Worm (Caenorhabditis elegans) whole organism, L2 larva: ENCODE measurements around the gene R13H4.7.
A peak's percentile ranks its signal among the peaks of the same experiment; 100 is the strongest.

Experiments
- C34F6.9 ChIP-seq: fragments of 150-350 bp; optimal IDR thresholded peaks from 2 replicates; lab custom pipeline; 2014; ENCODE audit warnings: missing biosample characterization, missing genetic modification characterization
- F13H6.1 ChIP-seq: sonication (generic microtip); optimal IDR thresholded peaks from 2 replicates; lab custom pipeline; 2016; ENCODE audit warnings: missing genetic modification characterization, missing compliant biosample characterization
- R02D3.7 ChIP-seq: fragments of 150-350 bp; optimal IDR thresholded peaks from 2 replicates; lab custom pipeline; 2014; ENCODE audit warnings: missing biosample characterization, missing genetic modification characterization
- Y55F3AM.14 ChIP-seq: fragments of 200-800 bp; sonication (Bioruptor generic); optimal IDR thresholded peaks from 2 replicates; lab custom pipeline; 2018; ENCODE audit warnings: mild to moderate bottlenecking, missing genetic modification characterization, missing compliant biosample characterization
- ama-1 ChIP-seq: fragments of 150-350 bp; optimal IDR thresholded peaks from 2 replicates; lab custom pipeline; 2018; ENCODE audit warnings: inconsistent platforms
- blmp-1 ChIP-seq: sonication (generic microtip); optimal IDR thresholded peaks from 2 replicates; lab custom pipeline; 2017; ENCODE audit warnings: missing genetic modification characterization, mild to moderate bottlenecking, missing compliant biosample characterization, antibody characterized with exemption, moderate library complexity; ENCODE audit not compliant: insufficient read depth
- ceh-82 ChIP-seq: fragments of 150-350 bp; optimal IDR thresholded peaks from 2 replicates; lab custom pipeline; 2014; ENCODE audit warnings: missing biosample characterization, missing genetic modification characterization
- crh-2 ChIP-seq: sonication (generic microtip); optimal IDR thresholded peaks from 2 replicates; lab custom pipeline; 2017; ENCODE audit warnings: missing biosample characterization, missing genetic modification characterization
- dmd-4 ChIP-seq: sonication (generic microtip); optimal IDR thresholded peaks from 2 replicates; lab custom pipeline; 2017; ENCODE audit warnings: missing biosample characterization, missing genetic modification characterization
- elt-1 ChIP-seq: fragments of 150-350 bp; optimal IDR thresholded peaks from 2 replicates; lab custom pipeline; 2014; ENCODE audit warnings: missing biosample characterization, missing genetic modification characterization
- fos-1 ChIP-seq: fragments of 150-350 bp; optimal IDR thresholded peaks from 2 replicates; lab custom pipeline; 2014; ENCODE audit warnings: missing biosample characterization, missing genetic modification characterization
- lin-39 ChIP-seq: fragments of 150-350 bp; optimal IDR thresholded peaks from 2 replicates; lab custom pipeline; 2014; ENCODE audit warnings: missing biosample characterization, missing genetic modification reagents, missing genetic modification characterization
- lsy-2 ChIP-seq, 2 experiments: fragments of 150-350 bp in 1 of 2; sonication (generic microtip) in 1 of 2; optimal IDR thresholded peaks; 2 replicates each; lab custom pipeline; 2014 to 2017; ENCODE audit warnings: missing biosample characterization in 2 of 2, missing genetic modification characterization in 2 of 2
- mbf-1 ChIP-seq: sonication (generic microtip); optimal IDR thresholded peaks from 2 replicates; lab custom pipeline; 2017; ENCODE audit warnings: missing biosample characterization, missing genetic modification characterization
- nhr-11 ChIP-seq: fragments of 150-350 bp; optimal IDR thresholded peaks from 2 replicates; lab custom pipeline; 2014; ENCODE audit warnings: missing biosample characterization, missing genetic modification characterization
- nhr-12 ChIP-seq: fragments of 150-350 bp; optimal IDR thresholded peaks from 2 replicates; lab custom pipeline; 2014; ENCODE audit warnings: missing biosample characterization, missing genetic modification characterization
- nhr-129 ChIP-seq: fragments of 150-350 bp; optimal IDR thresholded peaks from 2 replicates; lab custom pipeline; 2014; ENCODE audit warnings: missing biosample characterization, missing genetic modification characterization
- nhr-21 ChIP-seq: fragments of 150-350 bp; optimal IDR thresholded peaks from 2 replicates; lab custom pipeline; 2014; ENCODE audit warnings: missing biosample characterization, missing genetic modification characterization
- nhr-23 ChIP-seq: fragments of 150-350 bp; optimal IDR thresholded peaks from 2 replicates; lab custom pipeline; 2014; ENCODE audit warnings: missing biosample characterization, missing genetic modification reagents, missing genetic modification characterization
- nhr-237 ChIP-seq: fragments of 150-350 bp; optimal IDR thresholded peaks from 2 replicates; lab custom pipeline; 2014; ENCODE audit warnings: missing biosample characterization, missing genetic modification characterization
- nhr-25 ChIP-seq: fragments of 150-350 bp; sonication (generic microtip); optimal IDR thresholded peaks from 3 replicates; lab custom pipeline; 2014; ENCODE audit warnings: missing biosample characterization, missing genetic modification characterization
- nhr-6 ChIP-seq: fragments of 150-350 bp; optimal IDR thresholded peaks from 2 replicates; lab custom pipeline; 2014; ENCODE audit warnings: missing biosample characterization, missing genetic modification characterization
- peb-1 ChIP-seq: fragments of 150-350 bp; optimal IDR thresholded peaks from 2 replicates; lab custom pipeline; 2014; ENCODE audit warnings: missing biosample characterization, missing genetic modification characterization
- sem-4 ChIP-seq: fragments of 150-350 bp; optimal IDR thresholded peaks from 2 replicates; lab custom pipeline; 2014; ENCODE audit warnings: missing biosample characterization, missing genetic modification reagents, missing genetic modification characterization
- skn-1 ChIP-seq: sonication (generic microtip); optimal IDR thresholded peaks from 2 replicates; lab custom pipeline; 2017; ENCODE audit warnings: missing biosample characterization, missing genetic modification characterization
- sma-3 ChIP-seq: sonication (generic microtip); optimal IDR thresholded peaks from 2 replicates; lab custom pipeline; 2016; ENCODE audit warnings: missing genetic modification reagents, missing genetic modification characterization, missing compliant biosample characterization
- sma-9 ChIP-seq, 2 experiments: fragments of 150-350 bp in 1 of 2; sonication (generic microtip) in 1 of 2; optimal IDR thresholded peaks; 2 replicates each; lab custom pipeline; 2014 to 2016; ENCODE audit warnings: missing genetic modification characterization in 2 of 2, mild to moderate bottlenecking in 1 of 2, missing biosample characterization in 1 of 2, missing compliant biosample characterization in 1 of 2, missing genetic modification reagents in 1 of 2, moderate library complexity in 1 of 2
- snpc-4 ChIP-seq: fragments of 150-350 bp; optimal IDR thresholded peaks from 2 replicates; lab custom pipeline; 2014; ENCODE audit warnings: missing biosample characterization, missing genetic modification characterization
- unc-39 ChIP-seq: fragments of 150-350 bp; optimal IDR thresholded peaks from 2 replicates; lab custom pipeline; 2014; ENCODE audit warnings: missing biosample characterization, missing genetic modification characterization
- unc-55 ChIP-seq: fragments of 150-350 bp; sonication (generic microtip); optimal IDR thresholded peaks from 3 replicates; lab custom pipeline; 2014; ENCODE audit warnings: missing biosample characterization, missing genetic modification reagents, missing genetic modification characterization
- unc-62 ChIP-seq: fragments of 150-350 bp; optimal IDR thresholded peaks from 2 replicates; lab custom pipeline; 2014; ENCODE audit warnings: missing biosample characterization, missing genetic modification reagents, missing genetic modification characterization
- zag-1 ChIP-seq: fragments of 150-350 bp; optimal IDR thresholded peaks from 2 replicates; lab custom pipeline; 2014; ENCODE audit warnings: missing biosample characterization, missing genetic modification characterization
- ztf-1 ChIP-seq: fragments of 200-800 bp; sonication (Bioruptor generic); conservative IDR thresholded peaks from 2 replicates; pipeline ENCODE4 v1.3.6; 2022; ENCODE audit warnings: missing genetic modification characterization, missing compliant biosample characterization

Gene R13H4.7

ce11 chrV:11846969-11847368, 21.1 kb downstream of the R13H4.7 start:
- TF ChIP-seq R02D3.7, result no peak
- no peak for TF ChIP-seq nhr-6 (tag; lab: Kevin White, UChicago)
- no peak for TF ChIP-seq fos-1 (tag; lab: Kevin White, UChicago)
- no peak for TF ChIP-seq unc-55 (GFP tag; lab: Kevin White, UChicago)
- no peak for TF ChIP-seq lsy-2 (tag; optimal IDR thresholded peaks at IDR 0.05; lab: Kevin White, UChicago)
- TF ChIP-seq nhr-237 (tag; lab: Kevin White, UChicago), result no peak
- no peak for TF ChIP-seq ceh-82
- no peak for TF ChIP-seq ama-1 (lab: Kevin White, UChicago)
- no peak for TF ChIP-seq zag-1 (tag; lab: Kevin White, UChicago)
- TF ChIP-seq blmp-1 (tag; lab: Kevin White, UChicago), result no peak
- TF ChIP-seq ztf-1, result no peak
- TF ChIP-seq crh-2, result no peak
- TF ChIP-seq nhr-21 (tag; lab: Kevin White, UChicago), result no peak
- TF ChIP-seq nhr-11 (tag; lab: Kevin White, UChicago), result no peak
- TF ChIP-seq nhr-25 (tag; lab: Kevin White, UChicago), result no peak
- no peak for TF ChIP-seq nhr-12 (tag; lab: Kevin White, UChicago)
- TF ChIP-seq elt-1, result no peak
- no peak for TF ChIP-seq peb-1 (tag; lab: Kevin White, UChicago)

ce11 chrV:11845492-11845891, 22.6 kb downstream of the R13H4.7 start, which contains the start of gene hmp-1:
Gene hmp-1, plus strand, starts transcription at chrV:11845871.
- TF ChIP-seq unc-62 (GFP tag; lab: Kevin White, UChicago) (no peak), elt-1 (no peak), ama-1 (lab: Kevin White, UChicago) (no peak), unc-39 (no peak), dmd-4 (tag; lab: Kevin White, UChicago) (no peak), crh-2 (no peak), nhr-25 (tag; lab: Kevin White, UChicago) (no peak), nhr-21 (tag; lab: Kevin White, UChicago) (no peak), nhr-237 (tag; lab: Kevin White, UChicago) (no peak), peb-1 (tag; lab: Kevin White, UChicago) (no peak), mbf-1 (no peak), fos-1 (tag; lab: Kevin White, UChicago) (no peak), ztf-1 (no peak)

- TF ChIP-seq sem-4 (tag; lab: Kevin White, UChicago) (peak; percentile 49), Y55F3AM.14 (GFP tag; lab: Kevin White, UChicago) (no peak), snpc-4 (tag; lab: Kevin White, UChicago) (peak; percentile 19), lsy-2 (tag; optimal IDR thresholded peaks at IDR 0.05; lab: Kevin White, UChicago) (peak in 1 of 2 experiments; percentile 38), skn-1 (tag; lab: Kevin White, UChicago) (no peak), fos-1 (tag; lab: Kevin White, UChicago) (peak; percentile 96), F13H6.1 (tag; lab: Kevin White, UChicago) (peak; percentile 52), sma-3 (peak; percentile 3), C34F6.9 (tag; lab: Kevin White, UChicago) (peak; percentile 55), nhr-129 (tag; lab: Kevin White, UChicago) (peak; percentile 40), sma-9 (GFP tag; optimal IDR thresholded peaks at IDR 0.05; lab: Kevin White, UChicago) (peak; percentile 21), sma-9 (tag; optimal IDR thresholded peaks at IDR 0.05; lab: Kevin White, UChicago) (no peak), unc-39 (no peak)
Observed at ce11 chrV:11844828-11845227, 23.2 kb downstream of the R13H4.7 start.

- TF ChIP-seq skn-1 (tag; lab: Kevin White, UChicago), result no peak
- TF ChIP-seq lin-39 (tag; lab: Kevin White, UChicago), result no peak
Observed at ce11 chrV:11843678-11844366, 24.2 kb downstream of the R13H4.7 start, which contains the start of gene nphp-4. Gene nphp-4, minus strand, starts transcription at chrV:11843728.

ce11 chrV:11839220-11839619, 28.8 kb downstream of the R13H4.7 start, which contains the start of gene idpb-5:
Gene idpb-5, plus strand, starts transcription at chrV:11839520.
- TF ChIP-seq elt-1 (no peak), nhr-12 (tag; lab: Kevin White, UChicago) (no peak), skn-1 (tag; lab: Kevin White, UChicago) (no peak), unc-39 (no peak), nhr-11 (tag; lab: Kevin White, UChicago) (no peak), nhr-23 (tag; lab: Kevin White, UChicago) (no peak), ztf-1 (no peak), crh-2 (no peak)
